Worm (Caenorhabditis elegans) whole organism, L3 larva: Measurements from ENCODE around the gene acr-3.

ENCODE experiments used
- elt-2 ChIP-seq: sonication (generic microtip); optimal IDR thresholded peaks from 2 replicates; lab custom pipeline; 2016; ENCODE audit warnings: missing genetic modification reagents, mild to moderate bottlenecking, missing genetic modification characterization, missing compliant biosample characterization
- fos-1 ChIP-seq: fragments of 150-350 bp; optimal IDR thresholded peaks from 2 replicates; lab custom pipeline; 2014; ENCODE audit warnings: missing biosample characterization, missing genetic modification characterization
- nhr-237 ChIP-seq: fragments of 150-350 bp; optimal IDR thresholded peaks from 2 replicates; lab custom pipeline; 2014; ENCODE audit warnings: missing biosample characterization, missing genetic modification characterization
- nhr-28 ChIP-seq: fragments of 150-350 bp; optimal IDR thresholded peaks from 2 replicates; lab custom pipeline; 2014; ENCODE audit warnings: missing biosample characterization, missing genetic modification characterization

DNA sequence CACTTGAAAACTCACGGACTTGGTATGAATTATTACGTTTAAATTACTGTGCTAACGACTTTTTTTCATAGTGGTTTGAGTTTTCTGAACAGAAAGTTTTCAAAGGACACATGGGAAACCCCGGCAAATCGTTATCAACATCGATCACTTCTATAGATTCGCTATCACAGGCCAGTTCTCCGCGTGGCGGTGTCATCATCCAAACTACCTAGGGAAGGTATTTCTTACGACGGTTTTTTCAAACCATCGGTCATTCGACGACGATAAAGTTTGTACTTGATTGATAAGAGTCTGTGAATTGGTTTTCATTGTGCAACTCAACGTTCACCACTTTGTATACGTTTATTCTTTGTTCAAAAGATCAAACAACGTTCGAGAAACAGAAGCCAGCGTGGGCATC is 35.2 kb downstream of the acr-3 start:
- TF ChIP-seq fos-1 (tag; lab: Kevin White, UChicago) (peak; percentile 31), elt-2 (peak; percentile 96), nhr-28 (tag; lab: Kevin White, UChicago) (no peak), nhr-237 (tag; lab: Kevin White, UChicago) (no peak)
